Fruit fly (Drosophila melanogaster): ENCODE measurements around the gene CG3156.

Gene CG3156

dm6 chrX:494607-495006, 6.9 kb downstream of the CG3156 start, which contains the start of gene CG17778 (continued):
- TF ChIP-seq CG11696 (GFP tag; IDR thresholded peaks at IDR 0.05) (no peak), CG9727 (GFP tag; optimal IDR thresholded peaks at IDR 0.05) (no peak), aop (GFP tag; IDR thresholded peaks at IDR 0.05) (no peak), CG11398 (GFP tag; optimal IDR thresholded peaks at IDR 0.05) (no peak), toy (GFP tag; IDR thresholded peaks at IDR 0.05) (no peak), Eip74EF (GFP tag; optimal IDR thresholded peaks at IDR 0.05) (no peak), bbx (GFP tag; IDR thresholded peaks at IDR 0.05; ENCODE audit: partially characterized antibody) (no peak), CG3281 (GFP tag; optimal IDR thresholded peaks at IDR 0.05) (no peak), CG10565 (GFP tag; optimal IDR thresholded peaks at IDR 0.05) (no peak), NC2β (GFP tag; optimal IDR thresholded peaks at IDR 0.05) (no peak), nerfin-1 (tag; optimal IDR thresholded peaks at IDR 0.05) (peak; percentile 40), CG16779 (GFP tag; IDR thresholded peaks at IDR 0.05) (peak; percentile 35; the same call in 1 of the 2 replicates), CkIIα-i1 (GFP tag; IDR thresholded peaks at IDR 0.05) (no peak), pho (GFP tag; optimal IDR thresholded peaks at IDR 0.05) (no peak), CG2120 (GFP tag; optimal IDR thresholded peaks at IDR 0.05) (peak; percentile 32), chn (GFP tag; optimal IDR thresholded peaks at IDR 0.05) (no peak), run (tag; optimal IDR thresholded peaks at IDR 0.05) (no peak), Ada2b (GFP tag; IDR thresholded peaks at IDR 0.05) (0 out of 2 replicates have a peak, but pooled peaks have one; percentile 11), CG18599 (GFP tag; optimal IDR thresholded peaks at IDR 0.05) (peak; percentile 60), Sox102F (GFP tag; optimal IDR thresholded peaks at IDR 0.05) (no peak)

dm6 chrX:496326-496725, 8.6 kb downstream of the CG3156 start, which contains the start of gene svr:
Gene svr (plus strand): TSS chrX:496446.
- TF ChIP-seq Hsf (GFP tag; optimal IDR thresholded peaks at IDR 0.05) = no peak
- peak; percentile 91 for TF ChIP-seq Dp (GFP tag; optimal IDR thresholded peaks at IDR 0.05)
- no peak for TF ChIP-seq H2.0 (GFP tag; IDR thresholded peaks at IDR 0.05)
- TF ChIP-seq CG10366 (GFP tag; IDR thresholded peaks at IDR 0.05) = no peak
- peak; percentile 37 for TF ChIP-seq Lhr (GFP tag; optimal IDR thresholded peaks at IDR 0.05)
- TF ChIP-seq tgo (GFP tag; IDR thresholded peaks at IDR 0.05) = no peak
- no peak for TF ChIP-seq CG31224 (GFP tag; IDR thresholded peaks at IDR 0.05)
- no peak for TF ChIP-seq CG10543 (GFP tag; optimal IDR thresholded peaks at IDR 0.05)
- TF ChIP-seq CG8765 (GFP tag; IDR thresholded peaks at IDR 0.05) = no peak
- no peak for TF ChIP-seq CG9876 (GFP tag; optimal IDR thresholded peaks at IDR 0.05)
- no peak for TF ChIP-seq Sox100B (GFP tag; optimal IDR thresholded peaks at IDR 0.05)
- TF ChIP-seq CG3838 (GFP tag; optimal IDR thresholded peaks at IDR 0.05) = no peak
- TF ChIP-seq GATAe (GFP tag; conservative IDR thresholded peaks at IDR 0.05) = no peak
- no peak for TF ChIP-seq abd-A (tag; optimal IDR thresholded peaks at IDR 0.05)
- TF ChIP-seq BEAF-32 (GFP tag; optimal IDR thresholded peaks at IDR 0.05) = peak; percentile 59
- 0 out of 3 replicates have a peak, but pooled peaks have one; percentile 27 for TF ChIP-seq knrl (GFP tag; IDR thresholded peaks at IDR 0.05; ENCODE audit: partially characterized antibody)
- no peak for TF ChIP-seq nerfin-2 (GFP tag; IDR thresholded peaks at IDR 0.05; ENCODE audit: partially characterized antibody)
- TF ChIP-seq CG4282 (GFP tag; optimal IDR thresholded peaks at IDR 0.05) = no peak
- no peak for TF ChIP-seq CG1529 (GFP tag; optimal IDR thresholded peaks at IDR 0.05)
- no peak for TF ChIP-seq CG14860 (GFP tag; IDR thresholded peaks at IDR 0.05; ENCODE audit: partially characterized antibody)
- peak; percentile 19 for TF ChIP-seq Myb (GFP tag; optimal IDR thresholded peaks at IDR 0.05)
- TF ChIP-seq Atf6 (GFP tag; IDR thresholded peaks at IDR 0.05) = no peak
- no peak for TF ChIP-seq Hmr (GFP tag; optimal IDR thresholded peaks at IDR 0.05)
- no peak for TF ChIP-seq Blimp-1 (GFP tag; optimal IDR thresholded peaks at IDR 0.05)
- TF ChIP-seq Sin3A (optimal IDR thresholded peaks at IDR 0.05) = peak; percentile 23
- TF ChIP-seq sim (GFP tag; IDR thresholded peaks at IDR 0.05) = no peak
- peak; percentile 30; the same call in 1 of the 2 replicates for TF ChIP-seq CG13287 (GFP tag; IDR thresholded peaks at IDR 0.05; ENCODE audit: partially characterized antibody)
- peak; percentile 9 for TF ChIP-seq CG34376 (GFP tag; optimal IDR thresholded peaks at IDR 0.05)
- TF ChIP-seq H15 (GFP tag; IDR thresholded peaks at IDR 0.05) = no peak
- TF ChIP-seq chinmo (GFP tag; IDR thresholded peaks at IDR 0.05; ENCODE audit: partially characterized antibody) = peak; percentile 80; the same call in 1 of the 4 replicates
- no peak for TF ChIP-seq her (GFP tag; optimal IDR thresholded peaks at IDR 0.05)

All from whole organism, embryonic.